Fruit fly (Drosophila melanogaster): Measurements from ENCODE around the gene Pgant4.

The Pgant4 gene

dm6 chr2L:3465918-3466727, 6.3 kb upstream of the Pgant4 start, which contains the start of the genes msl-2 and ND-PDSW (continued):
- TF ChIP-seq Blimp-1 (GFP tag; optimal IDR thresholded peaks at IDR 0.05) (no peak), Ssrp (tag; optimal IDR thresholded peaks at IDR 0.05) (no peak), CG4730 (GFP tag; IDR thresholded peaks at IDR 0.05) (no peak), CG2116 (GFP tag; optimal IDR thresholded peaks at IDR 0.05) (peak; percentile 51), vfl (GFP tag; optimal IDR thresholded peaks at IDR 0.05) (no peak), CG4854 (GFP tag; optimal IDR thresholded peaks at IDR 0.05) (no peak), Sry-δ (GFP tag; optimal IDR thresholded peaks at IDR 0.05) (peak; percentile 35), rib (GFP tag; IDR thresholded peaks at IDR 0.05) (no peak), Bgb (GFP tag; IDR thresholded peaks at IDR 0.05; ENCODE audit: partially characterized antibody) (peak; percentile 9; the same call in 1 of the 2 replicates), Camta (GFP tag; optimal IDR thresholded peaks at IDR 0.05) (no peak), CG17802 (tag; optimal IDR thresholded peaks at IDR 0.05) (peak; percentile 68), GATAe (GFP tag; conservative IDR thresholded peaks at IDR 0.05) (no peak), hth (optimal IDR thresholded peaks at IDR 0.05) (no peak), HLH4C (GFP tag; IDR thresholded peaks at IDR 0.05; ENCODE audit: partially characterized antibody) (no peak), Drgx (GFP tag; IDR thresholded peaks at IDR 0.05) (0 out of 2 replicates have a peak, but pooled peaks have one; percentile 22), Meics (GFP tag; optimal IDR thresholded peaks at IDR 0.05) (no peak), klu (GFP tag; IDR thresholded peaks at IDR 0.05) (no peak), CG17359 (tag; optimal IDR thresholded peaks at IDR 0.05) (no peak), CG10147 (GFP tag; optimal IDR thresholded peaks at IDR 0.05) (no peak), usp (GFP tag; optimal IDR thresholded peaks at IDR 0.05) (no peak), CG3407 (GFP tag; optimal IDR thresholded peaks at IDR 0.05) (no peak), CG6654 (GFP tag; optimal IDR thresholded peaks at IDR 0.05) (no peak), twi (tag; optimal IDR thresholded peaks at IDR 0.05) (no peak), Mes4 (GFP tag; optimal IDR thresholded peaks at IDR 0.05) (no peak), Atf-2 (GFP tag; optimal IDR thresholded peaks at IDR 0.05) (no peak), br (optimal IDR thresholded peaks at IDR 0.05) (no peak), CG42726 (GFP tag; IDR thresholded peaks at IDR 0.05; ENCODE audit: partially characterized antibody) (peak; percentile 57; the same call in 1 of the 2 replicates), abd-A (tag; optimal IDR thresholded peaks at IDR 0.05) (no peak), pnt (GFP tag; optimal IDR thresholded peaks at IDR 0.05) (no peak), ATbp (GFP tag; optimal IDR thresholded peaks at IDR 0.05) (no peak), pzg (GFP tag; optimal IDR thresholded peaks at IDR 0.05) (peak; percentile 89), wdn (GFP tag; IDR thresholded peaks at IDR 0.05) (no peak), CG15011 (GFP tag; optimal IDR thresholded peaks at IDR 0.05) (no peak), Opbp (GFP tag; IDR thresholded peaks at IDR 0.05; ENCODE audit: partially characterized antibody) (peak; percentile 45; the same call in 2 of the 3 replicates), CG17328 (GFP tag; IDR thresholded peaks at IDR 0.05) (no peak), slbo (GFP tag; IDR thresholded peaks at IDR 0.05) (no peak), Hmx (GFP tag; optimal IDR thresholded peaks at IDR 0.05) (no peak), CG2120 (GFP tag; optimal IDR thresholded peaks at IDR 0.05) (no peak), CG6683 (GFP tag; optimal IDR thresholded peaks at IDR 0.05) (no peak), CG14710 (tag; optimal IDR thresholded peaks at IDR 0.05) (peak; percentile 82), Doc2 (GFP tag; IDR thresholded peaks at IDR 0.05) (no peak), CG12744 (GFP tag; optimal IDR thresholded peaks at IDR 0.05) (no peak), CG3838 (GFP tag; optimal IDR thresholded peaks at IDR 0.05) (no peak), Hey (tag; optimal IDR thresholded peaks at IDR 0.05) (no peak), sd (tag; optimal IDR thresholded peaks at IDR 0.05) (no peak), Trl (optimal IDR thresholded peaks at IDR 0.05) (no peak), Trl (GFP tag; optimal IDR thresholded peaks at IDR 0.05) (no peak), Antp (GFP tag; optimal IDR thresholded peaks at IDR 0.05) (no peak), Optix (GFP tag; IDR thresholded peaks at IDR 0.05) (no peak), ase (GFP tag; IDR thresholded peaks at IDR 0.05) (no peak), wor (GFP tag; IDR thresholded peaks at IDR 0.05) (no peak)
